Fruit fly (Drosophila melanogaster) whole organism, wandering third instar larva: ENCODE data around the gene Gbeta5.
A peak's percentile ranks its signal among the peaks of the same experiment; 100 is the strongest.

Source experiments
- Abd-B ChIP-seq: fragments of >200 bp; optimal IDR thresholded peaks from 2 replicates; lab custom pipeline; 2017; ENCODE audit warnings: missing biosample characterization, missing genetic modification characterization
- CG32264 ChIP-seq: fragments of 200-800 bp; sonication (Bioruptor generic); optimal IDR thresholded peaks from 2 replicates; lab custom pipeline; 2016; ENCODE audit warnings: missing biosample characterization, missing genetic modification characterization
- CG9705 ChIP-seq: fragments of 200-800 bp; sonication (Bioruptor generic); optimal IDR thresholded peaks from 2 replicates; lab custom pipeline; 2018; ENCODE audit warnings: missing biosample characterization, mild to moderate bottlenecking, missing genetic modification characterization
- CrebA ChIP-seq: fragments of 200-800 bp; sonication (Bioruptor generic); optimal IDR thresholded peaks from 2 replicates; lab custom pipeline; 2016; ENCODE audit warnings: missing biosample characterization, mild to moderate bottlenecking, missing genetic modification characterization, borderline replicate concordance
- Dfd ChIP-seq: fragments of >200 bp; optimal IDR thresholded peaks from 2 replicates; lab custom pipeline; 2017; ENCODE audit warnings: missing biosample characterization, missing genetic modification characterization
- Dif ChIP-seq: fragments of 200-275, 200-300 bp; sonication (Bioruptor generic); optimal IDR thresholded peaks from 2 replicates; lab custom pipeline; 2018; ENCODE audit warnings: missing biosample characterization, missing genetic modification characterization; ENCODE audit not compliant: partially characterized antibody
- GATAd ChIP-seq: sonication (Bioruptor generic); optimal IDR thresholded peaks from 2 replicates; lab custom pipeline; 2016; ENCODE audit warnings: missing biosample characterization, missing genetic modification characterization
- HLH106 ChIP-seq: fragments of 200-800 bp; optimal IDR thresholded peaks from 3 replicates; lab custom pipeline; 2019; ENCODE audit warnings: missing biosample characterization, mild to moderate bottlenecking, missing genetic modification characterization, moderate library complexity
- Hnf4 ChIP-seq: fragments of 200-800 bp; sonication (Bioruptor generic); optimal IDR thresholded peaks from 2 replicates; lab custom pipeline; 2016; ENCODE audit warnings: missing biosample characterization, mild to moderate bottlenecking, missing genetic modification characterization
- Hr78 ChIP-seq: fragments of >200 bp; optimal IDR thresholded peaks from 2 replicates; lab custom pipeline; 2017; ENCODE audit warnings: missing biosample characterization, missing genetic modification characterization
- Hr83 ChIP-seq: fragments of 200-300 bp; sonication (Bioruptor generic); optimal IDR thresholded peaks from 2 replicates; lab custom pipeline; 2016; ENCODE audit warnings: missing biosample characterization, mild to moderate bottlenecking, missing genetic modification characterization, moderate library complexity; ENCODE audit not compliant: poor library complexity, severe bottlenecking
- Jra ChIP-seq: sonication (Bioruptor generic); optimal IDR thresholded peaks from 2 replicates; lab custom pipeline; 2016; ENCODE audit warnings: missing biosample characterization, missing genetic modification characterization
- Mio ChIP-seq: sonication (Bioruptor generic); optimal IDR thresholded peaks from 2 replicates; lab custom pipeline; 2016; ENCODE audit warnings: missing biosample characterization, missing genetic modification characterization
- Myc ChIP-seq: fragments of >200 bp; optimal IDR thresholded peaks from 2 replicates; lab custom pipeline; 2017
- N ChIP-seq: fragments of >200 bp; optimal IDR thresholded peaks from 2 replicates; lab custom pipeline; 2018; ENCODE audit warnings: missing biosample characterization, missing external identifiers, missing genetic modification characterization
- OdsH ChIP-seq: fragments of 200-800 bp; sonication (Bioruptor generic); optimal IDR thresholded peaks from 2 replicates; lab custom pipeline; 2016; ENCODE audit warnings: missing biosample characterization, mild to moderate bottlenecking, missing genetic modification characterization
- Rel ChIP-seq, 2 experiments: fragments of 200-800 bp; sonication (Bioruptor generic) in 1 of 2; optimal IDR thresholded peaks; 2 replicates in 1 of 2; 3 replicates in 1 of 2; lab custom pipeline; 2016 to 2019; ENCODE audit warnings: mild to moderate bottlenecking in 2 of 2, missing biosample characterization in 2 of 2, missing genetic modification characterization in 2 of 2, moderate library complexity in 1 of 2
- Sp1 ChIP-seq: fragments of 200-800 bp; sonication (Bioruptor generic); optimal IDR thresholded peaks from 3 replicates; lab custom pipeline; 2019; ENCODE audit warnings: missing biosample characterization, mild to moderate bottlenecking, missing genetic modification characterization, moderate library complexity
- Vsx2 ChIP-seq: fragments of 200-300, 225-300 bp; sonication (Bioruptor generic); optimal IDR thresholded peaks from 2 replicates; lab custom pipeline; 2018; ENCODE audit warnings: missing biosample characterization, missing genetic modification characterization; ENCODE audit not compliant: partially characterized antibody
- br ChIP-seq: fragments of 200-800 bp; sonication (Bioruptor generic); optimal IDR thresholded peaks from 2 replicates; lab custom pipeline; 2016; ENCODE audit warnings: missing biosample characterization, missing genetic modification characterization
- brk ChIP-seq: fragments of 200-800 bp; sonication (Bioruptor generic); optimal IDR thresholded peaks from 2 replicates; lab custom pipeline; 2016; ENCODE audit warnings: missing biosample characterization, mild to moderate bottlenecking, missing genetic modification characterization
- dl ChIP-seq, 2 experiments: fragments of 175-275, 200-275 bp in 1 of 2; fragments of 200-275 bp in 1 of 2; sonication (Bioruptor generic); optimal IDR thresholded peaks; lab custom pipeline; 2018; ENCODE audit warnings: mild to moderate bottlenecking in 2 of 2, missing biosample characterization in 2 of 2, missing genetic modification characterization in 2 of 2, moderate library complexity in 2 of 2; ENCODE audit not compliant: partially characterized antibody in 2 of 2, insufficient read depth in 1 of 2
- dmrt93B ChIP-seq: fragments of 200-800 bp; sonication (Bioruptor generic); optimal IDR thresholded peaks from 2 replicates; lab custom pipeline; 2018; ENCODE audit warnings: missing biosample characterization, mild to moderate bottlenecking, missing genetic modification characterization
- dsf ChIP-seq: sonication (Bioruptor generic); optimal IDR thresholded peaks from 2 replicates; lab custom pipeline; 2016; ENCODE audit warnings: missing biosample characterization, missing genetic modification characterization, borderline replicate concordance
- ey ChIP-seq: fragments of 200-800 bp; sonication (Bioruptor generic); optimal IDR thresholded peaks from 2 replicates; lab custom pipeline; 2016; ENCODE audit warnings: missing biosample characterization, missing genetic modification characterization
- foxo ChIP-seq, 2 experiments: fragments of 200-800 bp; sonication (Bioruptor generic); optimal IDR thresholded peaks; 2 replicates in 1 of 2; 3 replicates in 1 of 2; lab custom pipeline; 2016 to 2017; ENCODE audit warnings: missing biosample characterization in 2 of 2, missing genetic modification characterization in 2 of 2
- fru ChIP-seq: fragments of 200-800 bp; sonication (Bioruptor generic); optimal IDR thresholded peaks from 3 replicates; lab custom pipeline; 2016; ENCODE audit warnings: missing biosample characterization, mild to moderate bottlenecking, missing genetic modification characterization
- h ChIP-seq: fragments of 200-800 bp; sonication (Bioruptor generic); optimal IDR thresholded peaks from 3 replicates; lab custom pipeline; 2016; ENCODE audit warnings: missing biosample characterization, mild to moderate bottlenecking, missing genetic modification characterization
- jim ChIP-seq: fragments of 175-275, 200-325 bp; sonication (Bioruptor generic); optimal IDR thresholded peaks from 2 replicates; lab custom pipeline; 2016; ENCODE audit warnings: missing biosample characterization, mild to moderate bottlenecking, missing genetic modification characterization
- lola ChIP-seq: fragments of >200 bp; optimal IDR thresholded peaks from 2 replicates; lab custom pipeline; 2017; ENCODE audit warnings: missing biosample characterization, missing genetic modification characterization
- pan ChIP-seq: fragments of >200 bp; optimal IDR thresholded peaks from 2 replicates; lab custom pipeline; 2017
- psq ChIP-seq: fragments of 200-800 bp; sonication (Bioruptor generic); optimal IDR thresholded peaks from 3 replicates; lab custom pipeline; 2017; ENCODE audit warnings: missing biosample characterization, mild to moderate bottlenecking, missing genetic modification characterization, moderate library complexity
- rgr ChIP-seq: fragments of 200-800 bp; sonication (Bioruptor generic); optimal IDR thresholded peaks from 3 replicates; lab custom pipeline; 2016; ENCODE audit warnings: missing biosample characterization, mild to moderate bottlenecking, missing genetic modification characterization
- sage ChIP-seq: fragments of 200-800 bp; sonication (Bioruptor generic); optimal IDR thresholded peaks from 2 replicates; lab custom pipeline; 2016; ENCODE audit warnings: missing biosample characterization, mild to moderate bottlenecking, missing genetic modification characterization
- sv ChIP-seq: fragments of 200-800 bp; sonication (Bioruptor generic); optimal IDR thresholded peaks from 3 replicates; lab custom pipeline; 2016; ENCODE audit warnings: missing biosample characterization, missing genetic modification characterization
- tai ChIP-seq: sonication (Bioruptor generic); optimal IDR thresholded peaks from 2 replicates; lab custom pipeline; 2016; ENCODE audit warnings: missing biosample characterization, missing genetic modification characterization
- usp ChIP-seq: fragments of >200 bp; optimal IDR thresholded peaks from 2 replicates; lab custom pipeline; 2017; ENCODE audit warnings: missing biosample characterization, missing genetic modification characterization
- woc ChIP-seq: sonication (Bioruptor generic); optimal IDR thresholded peaks from 2 replicates; lab custom pipeline; 2016; ENCODE audit warnings: missing biosample characterization, mild to moderate bottlenecking, missing genetic modification characterization

The Gbeta5 gene

DNA sequence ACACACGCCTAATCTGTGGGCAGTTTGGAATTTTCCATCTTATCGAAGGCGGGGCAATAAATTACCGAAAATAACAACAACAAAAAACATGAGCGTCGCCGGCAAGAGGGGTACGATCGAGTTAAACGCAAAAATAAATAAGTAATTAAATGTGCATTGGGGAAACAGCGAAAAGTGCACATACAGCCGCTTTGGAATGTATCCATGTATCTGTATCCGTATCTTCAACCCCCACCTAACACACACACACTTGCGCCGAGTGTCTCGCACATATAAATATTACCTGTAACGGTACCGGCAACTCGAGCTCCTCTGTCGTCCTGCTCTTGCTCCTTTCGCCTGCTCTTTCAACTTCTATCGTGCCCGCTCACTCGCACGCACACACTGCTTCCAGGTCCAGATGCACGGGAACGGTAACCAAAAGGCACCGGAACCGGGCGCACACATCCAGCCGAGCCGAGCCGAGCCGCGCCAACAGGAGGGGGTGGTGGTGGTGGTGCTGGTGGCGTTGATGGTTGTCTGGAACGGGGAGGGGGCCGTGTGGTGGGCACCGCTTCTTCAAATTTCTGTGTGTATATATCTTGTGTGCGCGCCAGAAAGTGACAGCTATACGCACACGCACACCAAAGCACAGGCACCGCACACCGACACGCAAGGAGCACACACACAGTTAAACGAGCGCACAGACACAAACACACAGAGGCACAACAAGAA is 10.6 kb downstream of the Gbeta5 start:
- peak; percentile 65 for TF ChIP-seq Sp1 (GFP tag; lab: Kevin White, UChicago)
- peak; percentile 61 for TF ChIP-seq fru (GFP tag; lab: Kevin White, UChicago)
- no peak for TF ChIP-seq Mio (GFP tag; lab: Kevin White, UChicago)
- no peak for TF ChIP-seq CG32264
- TF ChIP-seq Myc (lab: Kevin White, UChicago), result no peak
- peak; percentile 19 for TF ChIP-seq sage
- no peak for TF ChIP-seq dl (GFP tag; optimal IDR thresholded peaks at IDR 0.05; lab: Kevin White, UChicago; ENCODE audit: insufficient read depth in 1 of 2, partially characterized antibody in 2 of 2)
- TF ChIP-seq dmrt93B, result no peak
- no peak for TF ChIP-seq sv (GFP tag; lab: Kevin White, UChicago)
- TF ChIP-seq rgr (GFP tag; lab: Kevin White, UChicago), result peak; percentile 72
- TF ChIP-seq Hr78 (GFP tag; lab: Kevin White, UChicago), result peak; percentile 49
- no peak for TF ChIP-seq Rel (GFP tag; optimal IDR thresholded peaks at IDR 0.05; lab: Kevin White, UChicago)
- peak; percentile 34 for TF ChIP-seq Rel (tag; optimal IDR thresholded peaks at IDR 0.05; lab: Kevin White, UChicago)
- TF ChIP-seq lola, result no peak
- TF ChIP-seq Jra, result peak; percentile 25
- no peak for TF ChIP-seq jim (GFP tag; lab: Kevin White, UChicago)
- no peak for TF ChIP-seq pan (lab: Kevin White, UChicago)
- TF ChIP-seq psq (GFP tag; lab: Kevin White, UChicago), result peak; percentile 29
- TF ChIP-seq ey (GFP tag; lab: Kevin White, UChicago), result peak; percentile 63
- TF ChIP-seq OdsH (GFP tag; lab: Kevin White, UChicago), result peak; percentile 47
- TF ChIP-seq tai, result no peak
- TF ChIP-seq HLH106 (tag; lab: Kevin White, UChicago), result peak; percentile 38
- no peak for TF ChIP-seq usp
- no peak for TF ChIP-seq CrebA (GFP tag; lab: Kevin White, UChicago)
- peak; percentile 89 for TF ChIP-seq Hr83 (GFP tag; lab: Kevin White, UChicago)
- TF ChIP-seq Dif (GFP tag; lab: Kevin White, UChicago), result peak; percentile 52
- TF ChIP-seq dsf (GFP tag; lab: Kevin White, UChicago), result no peak
- peak; percentile 67 for TF ChIP-seq h
- TF ChIP-seq woc, result peak; percentile 11
- no peak for TF ChIP-seq Vsx2 (GFP tag; lab: Kevin White, UChicago)
- no peak for TF ChIP-seq GATAd (GFP tag; lab: Kevin White, UChicago)
- TF ChIP-seq foxo (GFP tag; optimal IDR thresholded peaks at IDR 0.05; lab: Kevin White, UChicago), result peak in 1 of 2 experiments; percentile 67
- TF ChIP-seq br (GFP tag; lab: Kevin White, UChicago), result no peak
- TF ChIP-seq N (GFP tag; lab: Kevin White, UChicago), result peak; percentile 95
- TF ChIP-seq CG9705 (GFP tag; lab: Kevin White, UChicago), result peak; percentile 39
- TF ChIP-seq Hnf4, result peak; percentile 40
- peak; percentile 63 for TF ChIP-seq Abd-B (GFP tag; lab: Kevin White, UChicago)
- no peak for TF ChIP-seq Dfd (GFP tag; lab: Kevin White, UChicago)
- no peak for TF ChIP-seq brk

DNA sequence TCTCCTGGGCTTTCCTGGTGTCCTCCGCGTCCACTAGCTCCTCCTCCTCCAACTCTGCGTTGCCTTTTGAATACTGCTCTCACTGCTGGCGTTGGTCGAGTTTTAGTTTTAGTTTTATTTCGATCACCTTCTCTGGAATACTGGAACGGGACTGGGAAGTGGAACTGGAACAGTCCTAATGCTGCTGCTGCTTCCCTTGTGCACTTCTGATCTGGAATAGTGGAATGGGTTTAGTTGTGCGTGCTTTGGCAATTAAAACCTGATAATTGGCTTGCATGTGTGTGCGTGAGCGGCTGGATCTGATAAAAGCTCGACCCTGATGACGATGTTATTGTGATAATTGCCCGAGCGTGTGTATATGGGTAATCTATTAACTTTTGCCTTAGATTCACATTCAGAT is 11.4 kb downstream of the Gbeta5 start:
- no peak for TF ChIP-seq tai
- no peak for TF ChIP-seq Hr83 (GFP tag; lab: Kevin White, UChicago)
- TF ChIP-seq dmrt93B, result no peak
- no peak for TF ChIP-seq Hnf4

DNA sequence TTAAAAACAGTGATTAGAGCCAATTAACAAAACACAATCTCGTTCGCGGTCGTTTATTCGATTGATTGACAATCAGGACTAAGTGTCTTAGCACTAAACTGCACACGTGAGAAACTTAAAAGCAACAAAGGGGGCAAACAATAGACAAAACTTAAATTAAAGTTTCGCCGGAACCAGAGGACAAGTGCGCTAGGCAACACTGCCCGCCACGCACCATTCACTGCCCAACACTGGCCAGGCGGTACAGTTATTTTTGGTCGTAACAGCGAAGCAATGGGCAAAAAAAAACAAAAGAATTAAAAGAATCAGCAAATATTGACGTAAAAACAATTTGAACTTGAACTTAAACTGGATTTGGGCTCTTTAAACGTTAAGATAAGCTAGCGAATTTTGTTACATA is 14.8 kb downstream of the Gbeta5 start:
- TF ChIP-seq dsf (GFP tag; lab: Kevin White, UChicago) (no peak), Vsx2 (GFP tag; lab: Kevin White, UChicago) (no peak), usp (no peak), rgr (GFP tag; lab: Kevin White, UChicago) (no peak), jim (GFP tag; lab: Kevin White, UChicago) (no peak), foxo (GFP tag; optimal IDR thresholded peaks at IDR 0.05; lab: Kevin White, UChicago) (no peak), CG32264 (no peak), CrebA (GFP tag; lab: Kevin White, UChicago) (no peak), pan (lab: Kevin White, UChicago) (no peak), Hr83 (GFP tag; lab: Kevin White, UChicago) (no peak), br (GFP tag; lab: Kevin White, UChicago) (no peak), OdsH (GFP tag; lab: Kevin White, UChicago) (no peak), dl (GFP tag; optimal IDR thresholded peaks at IDR 0.05; lab: Kevin White, UChicago; ENCODE audit: insufficient read depth in 1 of 2, partially characterized antibody in 2 of 2) (no peak), brk (no peak), Myc (lab: Kevin White, UChicago) (no peak)
